Worm (Caenorhabditis elegans) whole organism, midembryonic: ENCODE data around the gene C47G2.3.

Source experiments
- flt-1 ChIP-seq: fragments of 200-800 bp; sonication (Bioruptor generic); IDR thresholded peaks from 2 replicates; pipeline ENCODE4 v1.3.6; 2022; ENCODE audit warnings: missing genetic modification characterization, missing compliant biosample characterization
- med-1 ChIP-seq: sonication (generic microtip); optimal IDR thresholded peaks from 2 replicates; lab custom pipeline; 2017; ENCODE audit warnings: missing genetic modification characterization, mild to moderate bottlenecking, missing compliant biosample characterization, antibody characterized with exemption, missing genetic modification reagents; ENCODE audit not compliant: insufficient read depth

- TF ChIP-seq flt-1, result no peak
- no peak for TF ChIP-seq med-1 (GFP tag; lab: Kevin White, UChicago)
Observed at ce11 chrII:11247414-11247813, 42.5 kb downstream of the C47G2.3 start, which contains the start of gene T06D8.10.
